4 fruit fly cellular contexts compared by ENCODE assay signal in genomic region chrX:14831713-14832561, dm6.
A peak's percentile ranks its signal among the peaks of the same experiment; 100 is the strongest.
TF ChIP-seq lines count a peak whose summit lies in the region.

TSS of gene CG14408 (minus strand) at chrX:14832033.

- TF ChIP-seq CTCF in whole organism, embryonic (GFP tag; optimal IDR thresholded peaks at IDR 0.05; lab: Kevin White, UChicago), result peak; percentile 76

TF ChIP-seq in whole organism, adult, 20 proteins besides CTCF, POLR2A, EP300 and RAD21:
- peak; percentile 99 for TF ChIP-seq ovo (GFP tag; optimal IDR thresholded peaks at IDR 0.05; lab: Kevin White, UChicago)
- TF ChIP-seq CG12768 (GFP tag; optimal IDR thresholded peaks at IDR 0.05; lab: Kevin White, UChicago), result no peak
- no peak for TF ChIP-seq Clk (GFP tag; optimal IDR thresholded peaks at IDR 0.05; lab: Kevin White, UChicago)
- TF ChIP-seq cnc (optimal IDR thresholded peaks at IDR 0.05; lab: Kevin White, UChicago), result peak in 1 of 2 experiments; percentile 70
- TF ChIP-seq CG5204 (GFP tag; optimal IDR thresholded peaks at IDR 0.05; lab: Kevin White, UChicago), result no peak
- peak; percentile 28 for TF ChIP-seq toe (GFP tag; optimal IDR thresholded peaks at IDR 0.05; lab: Kevin White, UChicago)
- TF ChIP-seq CG7101 (tag; optimal IDR thresholded peaks at IDR 0.05; lab: Kevin White, UChicago), result no peak
- TF ChIP-seq CG1620 (GFP tag; optimal IDR thresholded peaks at IDR 0.05; lab: Kevin White, UChicago), result no peak
- TF ChIP-seq kay (GFP tag; lab: Kevin White, UChicago; ENCODE audit: borderline replicate concordance), result peak; percentile 97
- no peak for TF ChIP-seq Mnt (GFP tag; optimal IDR thresholded peaks at IDR 0.05; lab: Kevin White, UChicago)
TF ChIP-seq in whole organism, adult: peak in this region for 4.

TF ChIP-seq in whole organism, embryonic, 481 proteins besides CTCF, POLR2A, EP300 and RAD21 (continues in another document):
- TF ChIP-seq CG15269 (tag; optimal IDR thresholded peaks at IDR 0.05; lab: Kevin White, UChicago) (peak; percentile 6), CG9437 (GFP tag; optimal IDR thresholded peaks at IDR 0.05; lab: Kevin White, UChicago) (peak; percentile 33), unc-4 (GFP tag; IDR thresholded peaks at IDR 0.05; lab: Robert Waterston, UW; ENCODE audit: partially characterized antibody) (peak; percentile 66), CG1233 (GFP tag; optimal IDR thresholded peaks at IDR 0.05; lab: Kevin White, UChicago) (no peak), ERR (GFP tag; optimal IDR thresholded peaks at IDR 0.05; lab: Kevin White, UChicago) (no peak), Opbp (GFP tag; IDR thresholded peaks at IDR 0.05; lab: Robert Waterston, UW; ENCODE audit: partially characterized antibody) (0 out of 3 replicates have a peak, but pooled peaks have one; percentile 31), CG6854 (GFP tag; optimal IDR thresholded peaks at IDR 0.05; lab: Kevin White, UChicago) (no peak), Mrtf (GFP tag; IDR thresholded peaks at IDR 0.05; lab: Robert Waterston, UW) (no peak), HLH4C (GFP tag; IDR thresholded peaks at IDR 0.05; lab: Robert Waterston, UW; ENCODE audit: partially characterized antibody) (peak; percentile 9; the same call in 1 of the 3 replicates), Usf (GFP tag; optimal IDR thresholded peaks at IDR 0.05; lab: Kevin White, UChicago) (no peak), D (optimal IDR thresholded peaks at IDR 0.05; lab: Kevin White, UChicago) (no peak), D (GFP tag; optimal IDR thresholded peaks at IDR 0.05; lab: Kevin White, UChicago) (no peak), kay (GFP tag; optimal IDR thresholded peaks at IDR 0.05; lab: Kevin White, UChicago) (peak; percentile 91), Fer1 (GFP tag; optimal IDR thresholded peaks at IDR 0.05; lab: Kevin White, UChicago) (no peak), Side (GFP tag; optimal IDR thresholded peaks at IDR 0.05; lab: Kevin White, UChicago) (no peak), NC2α (GFP tag; optimal IDR thresholded peaks at IDR 0.05; lab: Kevin White, UChicago) (no peak), CG14965 (GFP tag; optimal IDR thresholded peaks at IDR 0.05; lab: Kevin White, UChicago; ENCODE audit: borderline replicate concordance) (no peak), ssp (GFP tag; IDR thresholded peaks at IDR 0.05; lab: Robert Waterston, UW) (0 out of 2 replicates have a peak, but pooled peaks have one; percentile 13), CG8281 (tag; optimal IDR thresholded peaks at IDR 0.05; lab: Kevin White, UChicago) (no peak), CG3407 (GFP tag; optimal IDR thresholded peaks at IDR 0.05; lab: Kevin White, UChicago) (no peak), en (GFP tag; optimal IDR thresholded peaks at IDR 0.05; lab: Kevin White, UChicago) (no peak), Pdp1 (GFP tag; optimal IDR thresholded peaks at IDR 0.05; lab: Kevin White, UChicago) (peak in 1 of 2 experiments; percentile 72), CG13287 (GFP tag; IDR thresholded peaks at IDR 0.05; lab: Robert Waterston, UW; ENCODE audit: partially characterized antibody) (peak; percentile 77), bbx (GFP tag; IDR thresholded peaks at IDR 0.05; lab: Robert Waterston, UW; ENCODE audit: partially characterized antibody) (peak; percentile 23; the same call in 1 of the 2 replicates), Nf-YB (GFP tag; optimal IDR thresholded peaks at IDR 0.05; lab: Kevin White, UChicago) (peak; percentile 3)

TF ChIP-seq in whole organism, prepupa, 60 proteins besides CTCF, POLR2A, EP300 and RAD21:
- TF ChIP-seq Eip78C (GFP tag; lab: Kevin White, UChicago) (peak; percentile 51), Hr4 (GFP tag; optimal IDR thresholded peaks at IDR 0.05; lab: Kevin White, UChicago) (no peak), Sox14 (GFP tag; optimal IDR thresholded peaks at IDR 0.05; lab: Kevin White, UChicago) (no peak), CG6854 (GFP tag; optimal IDR thresholded peaks at IDR 0.05; lab: Kevin White, UChicago) (no peak), topi (GFP tag; optimal IDR thresholded peaks at IDR 0.05; lab: Kevin White, UChicago) (peak; percentile 3), fkh (GFP tag; optimal IDR thresholded peaks at IDR 0.05; lab: Kevin White, UChicago) (peak; percentile 6)

TF ChIP-seq in whole organism, wandering third instar larva, 38 proteins besides CTCF, POLR2A, EP300 and RAD21:
- TF ChIP-seq lola (GFP tag; optimal IDR thresholded peaks at IDR 0.05; lab: Kevin White, UChicago) (no peak), woc (GFP tag; optimal IDR thresholded peaks at IDR 0.05; lab: Kevin White, UChicago) (peak; percentile 61)
